Fruit fly (Drosophila melanogaster) whole organism, embryonic: ENCODE data around the gene mRpL20.
A peak's percentile ranks its signal among the peaks of the same experiment; 100 is the strongest.

Experiments
- Abd-B ChIP-seq: fragments of 200-800 bp; sonication (Bioruptor generic); optimal IDR thresholded peaks from 2 replicates; lab custom pipeline; 2018; ENCODE audit warnings: missing biosample characterization, mild to moderate bottlenecking, missing genetic modification characterization, moderate library complexity
- Aef1 ChIP-seq: fragments of 200-800 bp; sonication (Bioruptor generic); IDR thresholded peaks from 3 replicates; pipeline ENCODE4 v1.3.6; 2022; ENCODE audit warnings: missing biosample characterization, missing genetic modification characterization
- Atf-2 ChIP-seq: fragments of 200-800 bp; sonication (Bioruptor generic); optimal IDR thresholded peaks from 2 replicates; lab custom pipeline; 2016; ENCODE audit warnings: missing biosample characterization, missing genetic modification characterization
- Awh ChIP-seq: fragments of 200-800 bp; sonication (Bioruptor generic); IDR thresholded peaks from 2 replicates; pipeline ENCODE4, ENCODE4 v1.3.6; 2022; ENCODE audit warnings: missing biosample characterization, missing genetic modification characterization
- B-H1 ChIP-seq: fragments of 200-800 bp; sonication (Bioruptor generic); IDR thresholded peaks from 3 replicates; pipeline ENCODE4 v1.3.6; 2022; ENCODE audit warnings: missing biosample characterization, missing genetic modification characterization
- BEAF-32 ChIP-seq: fragments of 200-800 bp; sonication (Bioruptor generic); optimal IDR thresholded peaks from 3 replicates; lab custom pipeline; 2017; ENCODE audit warnings: missing biosample characterization, missing genetic modification characterization, mild to moderate bottlenecking, moderate library complexity, missing genetic modification reagents
- CG10462 ChIP-seq: fragments of 200-800 bp; sonication (Bioruptor generic); optimal IDR thresholded peaks from 2 replicates; lab custom pipeline; 2016; ENCODE audit warnings: missing biosample characterization, missing genetic modification characterization
- CG12219 ChIP-seq: fragments of 200-800 bp; sonication (Bioruptor generic); optimal IDR thresholded peaks from 3 replicates; lab custom pipeline; 2018; ENCODE audit warnings: missing biosample characterization, mild to moderate bottlenecking, missing genetic modification characterization
- CG12744 ChIP-seq: fragments of 200-800 bp; sonication (Bioruptor generic); optimal IDR thresholded peaks from 2 replicates; lab custom pipeline; 2016; ENCODE audit warnings: missing biosample characterization, missing genetic modification characterization
- CG1603 ChIP-seq: fragments of 200-800 bp; sonication (Bioruptor generic); optimal IDR thresholded peaks from 2 replicates; lab custom pipeline; 2019; ENCODE audit warnings: missing biosample characterization, mild to moderate bottlenecking, missing genetic modification characterization, moderate library complexity
- CG18262 ChIP-seq: fragments of 200-800 bp; optimal IDR thresholded peaks from 3 replicates; lab custom pipeline; 2019; ENCODE audit warnings: missing biosample characterization, mild to moderate bottlenecking, missing genetic modification characterization, moderate library complexity
- CG30020 ChIP-seq: fragments of 200-800 bp; optimal IDR thresholded peaks from 2 replicates; lab custom pipeline; 2019; ENCODE audit warnings: missing biosample characterization, mild to moderate bottlenecking, missing genetic modification characterization, moderate library complexity
- CG30431 ChIP-seq: fragments of 200-800 bp; sonication (Bioruptor generic); optimal IDR thresholded peaks from 2 replicates; lab custom pipeline; 2017; ENCODE audit warnings: missing biosample characterization, missing genetic modification characterization
- CG32772 ChIP-seq: fragments of 200-800 bp; sonication (Bioruptor generic); IDR thresholded peaks from 2 replicates; pipeline ENCODE4 v1.3.6; 2022; ENCODE audit warnings: missing biosample characterization, missing genetic modification characterization
- CG34376 ChIP-seq: fragments of 200-800 bp; sonication (Bioruptor generic); optimal IDR thresholded peaks from 2 replicates; lab custom pipeline; 2018; ENCODE audit warnings: missing biosample characterization, mild to moderate bottlenecking, missing genetic modification characterization
- CG4707 ChIP-seq: fragments of 200-800 bp; sonication (Bioruptor generic); optimal IDR thresholded peaks from 2 replicates; lab custom pipeline; 2018; ENCODE audit warnings: missing biosample characterization, mild to moderate bottlenecking, missing genetic modification characterization, moderate library complexity
- CG8290 ChIP-seq, 3 experiments: fragments of 200-800 bp; sonication (Bioruptor generic); optimal IDR thresholded peaks; 2 replicates each; lab custom pipeline; 2016 to 2019; ENCODE audit warnings: missing biosample characterization in 3 of 3, missing genetic modification characterization in 3 of 3, mild to moderate bottlenecking in 2 of 3, moderate library complexity in 1 of 3
- CG9876 ChIP-seq: fragments of 200-800 bp; sonication (Bioruptor generic); optimal IDR thresholded peaks from 2 replicates; lab custom pipeline; 2016; ENCODE audit warnings: missing biosample characterization, missing genetic modification characterization
- CHES-1-like ChIP-seq: fragments of 200-800 bp; sonication (Bioruptor generic); optimal IDR thresholded peaks from 2 replicates; lab custom pipeline; 2016; ENCODE audit warnings: missing biosample characterization, missing genetic modification characterization
- Dbx ChIP-seq: fragments of 200-800 bp; sonication (Bioruptor generic); IDR thresholded peaks from 3 replicates; pipeline ENCODE4 v1.3.6; 2022; ENCODE audit warnings: missing biosample characterization, missing genetic modification characterization
- Dip2 ChIP-seq: fragments of 200-800 bp; sonication (Bioruptor generic); IDR thresholded peaks from 2 replicates; pipeline ENCODE4 v1.3.6; 2022; ENCODE audit warnings: missing biosample characterization, missing genetic modification characterization
- Dip3 ChIP-seq: fragments of 200-800 bp; sonication (Bioruptor generic); optimal IDR thresholded peaks from 3 replicates; lab custom pipeline; 2016; ENCODE audit warnings: missing biosample characterization, missing genetic modification characterization
- Dll ChIP-seq: fragments of 200-800 bp; sonication (Bioruptor generic); IDR thresholded peaks from 4 replicates; pipeline ENCODE4 v1.3.6; 2022; ENCODE audit warnings: missing biosample characterization, missing genetic modification characterization; ENCODE audit not compliant: partially characterized antibody
- H15 ChIP-seq: fragments of 200-800 bp; sonication (Bioruptor generic); IDR thresholded peaks from 3 replicates; pipeline ENCODE4 v1.3.6; 2022; ENCODE audit warnings: missing biosample characterization, missing genetic modification characterization
- MBD-R2 ChIP-seq: fragments of 200-800 bp; sonication (Bioruptor generic); IDR thresholded peaks from 2 replicates; pipeline ENCODE4 v1.3.6; 2022; ENCODE audit warnings: missing biosample characterization, missing genetic modification characterization
- MESR4 ChIP-seq: fragments of 200-800 bp; sonication (Bioruptor generic); optimal IDR thresholded peaks from 2 replicates; lab custom pipeline; 2018; ENCODE audit warnings: missing biosample characterization, mild to moderate bottlenecking, missing genetic modification characterization, moderate library complexity
- Med ChIP-seq: fragments of 200-800 bp; sonication (Bioruptor generic); peaks from one replicate; lab custom pipeline; 2016; ENCODE audit warnings: missing biosample characterization, missing genetic modification characterization, mild to moderate bottlenecking, inconsistent platforms, moderate library complexity
- Meics ChIP-seq: fragments of 200-800 bp; sonication (Bioruptor generic); optimal IDR thresholded peaks from 2 replicates; lab custom pipeline; 2017; ENCODE audit warnings: missing biosample characterization, mild to moderate bottlenecking, missing genetic modification characterization
- NC2α ChIP-seq: fragments of 200-800 bp; sonication (Bioruptor generic); optimal IDR thresholded peaks from 2 replicates; lab custom pipeline; 2016; ENCODE audit warnings: missing biosample characterization, missing genetic modification characterization
- NK7.1 ChIP-seq: fragments of 200-800 bp; sonication (Bioruptor generic); optimal IDR thresholded peaks from 3 replicates; lab custom pipeline; 2016; ENCODE audit warnings: missing biosample characterization, missing genetic modification characterization
- PHDP ChIP-seq: fragments of 200-800 bp; sonication (Bioruptor generic); optimal IDR thresholded peaks from 3 replicates; lab custom pipeline; 2018; ENCODE audit warnings: missing biosample characterization, mild to moderate bottlenecking, missing genetic modification characterization, moderate library complexity
- Rx ChIP-seq: fragments of 200-800 bp; sonication (Bioruptor generic); IDR thresholded peaks from 2 replicates; pipeline ENCODE4 v1.3.6; 2022; ENCODE audit warnings: missing biosample characterization, missing genetic modification characterization
- Scr ChIP-seq: fragments of 200-800 bp; sonication (Bioruptor generic); IDR thresholded peaks from 2 replicates; pipeline ENCODE4 v1.3.6; 2022; ENCODE audit warnings: missing biosample characterization, missing genetic modification characterization; ENCODE audit not compliant: partially characterized antibody
- Sox102F ChIP-seq: fragments of 200-800 bp; sonication (Bioruptor generic); optimal IDR thresholded peaks from 2 replicates; lab custom pipeline; 2018; ENCODE audit warnings: missing biosample characterization, mild to moderate bottlenecking, missing genetic modification characterization, moderate library complexity
- ato ChIP-seq: fragments of 200-800 bp; sonication (Bioruptor generic); IDR thresholded peaks from 2 replicates; pipeline ENCODE4 v1.3.6; 2022; ENCODE audit warnings: missing biosample characterization, missing genetic modification characterization; ENCODE audit not compliant: partially characterized antibody
- btn ChIP-seq: fragments of 200-800 bp; sonication (Bioruptor generic); optimal IDR thresholded peaks from 2 replicates; lab custom pipeline; 2016; ENCODE audit warnings: missing biosample characterization, missing genetic modification characterization
- cad ChIP-seq: fragments of >200 bp; optimal IDR thresholded peaks from 2 replicates; lab custom pipeline; 2017; ENCODE audit warnings: missing biosample characterization, missing genetic modification characterization
- cas ChIP-seq: fragments of 200-800 bp; sonication (Bioruptor generic); IDR thresholded peaks from 2 replicates; pipeline ENCODE4 v1.3.6; 2022; ENCODE audit warnings: missing biosample characterization, missing genetic modification characterization
- chn ChIP-seq: fragments of 200-800 bp; sonication (Bioruptor generic); optimal IDR thresholded peaks from 2 replicates; lab custom pipeline; 2016; ENCODE audit warnings: missing biosample characterization, missing genetic modification characterization
- gcm2 ChIP-seq: fragments of 200-800 bp; sonication (Bioruptor generic); optimal IDR thresholded peaks from 2 replicates; lab custom pipeline; 2016; ENCODE audit warnings: missing biosample characterization, missing genetic modification characterization
- ind ChIP-seq: fragments of 200-800 bp; sonication (Bioruptor generic); optimal IDR thresholded peaks from 3 replicates; lab custom pipeline; 2016; ENCODE audit warnings: missing biosample characterization, missing genetic modification characterization
- jumu ChIP-seq: fragments of 200-800 bp; sonication (Bioruptor generic); optimal IDR thresholded peaks from 3 replicates; lab custom pipeline; 2016; ENCODE audit warnings: missing biosample characterization, missing genetic modification characterization
- onecut ChIP-seq: fragments of 200-800 bp; sonication (Bioruptor generic); IDR thresholded peaks from 2 replicates; pipeline ENCODE4 v1.3.6; 2022; ENCODE audit warnings: missing biosample characterization, missing genetic modification characterization
- otp ChIP-seq: fragments of 200-800 bp; sonication (Bioruptor generic); IDR thresholded peaks from 3 replicates; pipeline ENCODE4, ENCODE4 v1.3.6; 2022; ENCODE audit warnings: missing biosample characterization, missing genetic modification characterization
- pum ChIP-seq: fragments of 200-800 bp; sonication (Bioruptor generic); optimal IDR thresholded peaks from 2 replicates; lab custom pipeline; 2016; ENCODE audit warnings: missing biosample characterization, missing genetic modification characterization
- rib ChIP-seq: fragments of 200-800 bp; sonication (Bioruptor generic); IDR thresholded peaks from 2 replicates; pipeline ENCODE4 v1.3.6; 2022; ENCODE audit warnings: missing biosample characterization, missing genetic modification characterization
- row ChIP-seq: fragments of 200-800 bp; sonication (Bioruptor generic); IDR thresholded peaks from 3 replicates; pipeline ENCODE4 v1.3.6; 2022; ENCODE audit warnings: missing biosample characterization, missing genetic modification characterization
- sens ChIP-seq: fragments of 200-800 bp; sonication (Bioruptor generic); peaks from one replicate; lab custom pipeline; 2016; ENCODE audit warnings: missing biosample characterization, missing genetic modification characterization
- sr ChIP-seq: fragments of 200-800 bp; sonication (Bioruptor generic); IDR thresholded peaks from 3 replicates; pipeline ENCODE4 v1.3.6; 2022; ENCODE audit warnings: missing biosample characterization, missing genetic modification characterization
- stc ChIP-seq: fragments of 200-800 bp; sonication (Bioruptor generic); IDR thresholded peaks from 2 replicates; pipeline ENCODE4 v1.3.6; 2022; ENCODE audit warnings: missing biosample characterization, missing genetic modification characterization
- tx ChIP-seq: fragments of 200-800 bp; sonication (Bioruptor generic); optimal IDR thresholded peaks from 2 replicates; lab custom pipeline; 2016; ENCODE audit warnings: missing biosample characterization, missing genetic modification characterization

Gene mRpL20

DNA sequence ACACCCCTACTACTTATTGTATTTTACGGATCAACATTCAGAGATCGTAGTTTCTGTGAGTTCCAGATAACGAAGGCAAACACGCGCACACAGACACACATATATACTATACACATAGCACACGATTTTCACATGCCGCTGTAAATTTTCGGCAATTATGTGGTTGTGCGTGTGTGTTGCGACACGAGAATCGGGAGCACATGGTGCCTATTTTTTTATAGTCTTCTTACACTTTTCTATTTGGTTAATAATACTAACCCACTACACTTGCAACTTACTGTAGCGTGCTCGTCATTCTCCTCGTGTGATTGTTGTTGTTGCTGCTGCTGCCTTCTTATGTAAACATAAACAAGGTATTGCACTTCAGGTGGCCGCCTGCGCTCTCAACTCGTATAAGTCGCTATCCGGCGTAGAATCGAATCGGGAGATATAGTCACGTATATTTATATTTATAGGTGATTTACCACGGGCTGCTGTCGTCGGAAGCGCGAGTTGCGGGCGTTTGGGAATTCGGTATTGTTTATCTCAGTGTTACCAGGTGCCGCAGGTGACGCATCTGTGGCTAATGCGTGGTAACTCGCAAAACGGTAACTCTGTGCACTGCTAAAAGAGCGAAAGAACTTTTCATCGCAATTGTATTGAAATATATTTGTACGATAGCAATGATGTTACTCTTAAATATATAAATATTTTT, 4.6 kb upstream of the mRpL20 start, which contains the start of gene Adk2 (continued):
- TF ChIP-seq MESR4 (GFP tag; lab: Kevin White, UChicago) (peak; percentile 90), sr (0 out of 3 replicates have a peak, but pooled peaks have one; percentile 43), Med (GFP tag; lab: Kevin White, UChicago) (peak; percentile 89), pum (GFP tag; lab: Kevin White, UChicago) (no peak), Abd-B (GFP tag; lab: Kevin White, UChicago) (no peak), B-H1 (GFP tag; lab: Robert Waterston, UW) (peak; percentile 20; the same call in 2 of the 3 replicates), CG30431 (GFP tag; lab: Kevin White, UChicago) (no peak), CG30020 (tag; lab: Kevin White, UChicago) (no peak), MBD-R2 (GFP tag; lab: Robert Waterston, UW) (peak; percentile 52; the same call in 1 of the 2 replicates), CG1603 (tag; lab: Kevin White, UChicago) (peak; percentile 66), chn (GFP tag; lab: Kevin White, UChicago) (no peak), cas (GFP tag; lab: Robert Waterston, UW) (peak; percentile 34; the same call in 1 of the 2 replicates), Scr (GFP tag; lab: Robert Waterston, UW) (no peak), tx (GFP tag; lab: Kevin White, UChicago) (no peak), Dll (no peak), ato (GFP tag; lab: Robert Waterston, UW) (no peak; the same call in 1 of the 2 replicates), sens (peak; percentile 73), CG12744 (GFP tag; lab: Kevin White, UChicago) (no peak), CG10462 (GFP tag; lab: Kevin White, UChicago) (no peak), Rx (GFP tag; lab: Robert Waterston, UW) (peak; percentile 15; the same call in 1 of the 2 replicates), BEAF-32 (GFP tag; lab: Kevin White, UChicago) (no peak), NK7.1 (GFP tag; lab: Kevin White, UChicago) (no peak), stc (GFP tag; lab: Robert Waterston, UW) (no peak), CHES-1-like (no peak), Dbx (peak; percentile 55; the same call in 2 of the 3 replicates), CG4707 (GFP tag; lab: Kevin White, UChicago) (no peak), NC2α (GFP tag; lab: Kevin White, UChicago) (no peak), Atf-2 (GFP tag; lab: Kevin White, UChicago) (no peak), CG9876 (no peak), Dip2 (GFP tag; lab: Robert Waterston, UW) (no peak), otp (no peak), CG32772 (peak; percentile 31; the same call in 1 of the 2 replicates), cad (GFP tag; lab: Kevin White, UChicago) (no peak), btn (GFP tag; lab: Kevin White, UChicago) (no peak), rib (GFP tag; lab: Robert Waterston, UW) (no peak), CG34376 (no peak), Dip3 (GFP tag; lab: Kevin White, UChicago) (peak; percentile 18), Awh (GFP tag; lab: Robert Waterston, UW) (peak; percentile 50; the same call in 1 of the 2 replicates)
- TF ChIP-seq, all 482 proteins: peak for 136

DNA sequence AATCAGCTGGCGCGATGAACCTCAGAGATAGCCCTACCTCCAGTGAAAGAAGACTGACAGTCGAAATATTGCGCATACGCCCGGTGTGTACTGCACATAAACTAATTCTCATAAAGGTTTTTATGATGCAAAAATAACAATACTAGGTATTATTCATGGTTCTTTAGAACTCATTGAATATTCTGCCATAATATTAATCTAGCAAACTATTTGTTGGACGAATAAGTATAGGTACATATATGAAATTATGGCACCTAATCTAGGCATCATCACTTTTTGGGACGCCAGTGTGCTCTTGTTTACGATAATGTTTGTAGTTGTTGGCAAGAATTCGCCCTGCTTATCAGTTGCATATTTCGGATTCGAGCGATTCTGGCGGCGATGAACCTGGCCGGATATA, 4.1 kb upstream of the mRpL20 start:
- TF ChIP-seq CG12219 (peak; percentile 2), CG8290 (GFP tag; optimal IDR thresholded peaks at IDR 0.05; lab: Kevin White, UChicago) (no peak), CG8290 (tag; optimal IDR thresholded peaks at IDR 0.05; lab: Kevin White, UChicago) (no peak), onecut (GFP tag; lab: Robert Waterston, UW) (0 out of 2 replicates have a peak, but pooled peaks have one; percentile 22), row (GFP tag; lab: Robert Waterston, UW) (peak; percentile 27; the same call in 1 of the 3 replicates), PHDP (tag; lab: Kevin White, UChicago) (peak; percentile 7), NC2α (GFP tag; lab: Kevin White, UChicago) (no peak), CG18262 (tag; lab: Kevin White, UChicago) (peak; percentile 7), Atf-2 (GFP tag; lab: Kevin White, UChicago) (peak; percentile 27), jumu (GFP tag; lab: Kevin White, UChicago) (peak; percentile 7), Aef1 (GFP tag; lab: Robert Waterston, UW) (peak; percentile 28; the same call in 1 of the 3 replicates), gcm2 (GFP tag; lab: Kevin White, UChicago) (peak; percentile 37), Meics (GFP tag; lab: Kevin White, UChicago) (no peak), Sox102F (GFP tag; lab: Kevin White, UChicago) (peak; percentile 41), H15 (GFP tag; lab: Robert Waterston, UW) (no peak), ind (peak; percentile 8)
